Fruit fly (Drosophila melanogaster) whole organism, embryonic: ENCODE measurements around the gene GXIVsPLA2.

Experiments
- Antp ChIP-seq: fragments of 200-800 bp; sonication (Bioruptor generic); optimal IDR thresholded peaks from 3 replicates; lab custom pipeline; 2016; ENCODE audit warnings: missing biosample characterization, missing genetic modification characterization
- C15 ChIP-seq: fragments of 200-800 bp; sonication (Bioruptor generic); IDR thresholded peaks from 3 replicates; pipeline ENCODE4 v1.3.6; 2022; ENCODE audit warnings: missing biosample characterization, missing genetic modification characterization
- CG1024 ChIP-seq: fragments of 200-800 bp; sonication (Bioruptor generic); IDR thresholded peaks from 2 replicates; pipeline ENCODE4 v1.3.6; 2022; ENCODE audit warnings: missing biosample characterization, missing genetic modification characterization
- CG10267 ChIP-seq: fragments of 200-800 bp; sonication (Bioruptor generic); optimal IDR thresholded peaks from 2 replicates; lab custom pipeline; 2018; ENCODE audit warnings: missing biosample characterization, mild to moderate bottlenecking, missing genetic modification characterization, moderate library complexity
- CG11093 ChIP-seq: fragments of 200-800 bp; sonication (Bioruptor generic); IDR thresholded peaks from 3 replicates; pipeline ENCODE4 v1.3.6; 2022; ENCODE audit warnings: missing biosample characterization, missing genetic modification characterization
- CG11398 ChIP-seq: fragments of 200-800 bp; sonication (Bioruptor generic); optimal IDR thresholded peaks from 2 replicates; lab custom pipeline; 2016; ENCODE audit warnings: missing biosample characterization, missing genetic modification characterization
- CG11456 ChIP-seq: fragments of 200-800 bp; sonication (Bioruptor generic); IDR thresholded peaks from 3 replicates; pipeline ENCODE4 v1.3.6; 2022; ENCODE audit warnings: missing biosample characterization, missing genetic modification characterization
- CG12769 ChIP-seq: fragments of 200-800 bp; sonication (Bioruptor generic); optimal IDR thresholded peaks from 2 replicates; lab custom pipeline; 2019; ENCODE audit warnings: missing biosample characterization, mild to moderate bottlenecking, missing genetic modification characterization, moderate library complexity
- CG15073 ChIP-seq: fragments of 200-800 bp; sonication (Bioruptor generic); optimal IDR thresholded peaks from 2 replicates; lab custom pipeline; 2016; ENCODE audit warnings: missing biosample characterization, missing genetic modification characterization
- CG1602 ChIP-seq: fragments of 200-800 bp; sonication (Bioruptor generic); optimal IDR thresholded peaks from 3 replicates; lab custom pipeline; 2016; ENCODE audit warnings: missing biosample characterization, missing genetic modification characterization
- CG1792 ChIP-seq: fragments of 200-800 bp; sonication (Bioruptor generic); optimal IDR thresholded peaks from 2 replicates; lab custom pipeline; 2016; ENCODE audit warnings: missing biosample characterization, missing genetic modification characterization
- CG18619 ChIP-seq: fragments of 200-800 bp; sonication (Bioruptor generic); optimal IDR thresholded peaks from 3 replicates; lab custom pipeline; 2017; ENCODE audit warnings: missing biosample characterization, mild to moderate bottlenecking, missing genetic modification characterization
- CG2129 ChIP-seq: fragments of 200-800 bp; sonication (Bioruptor generic); IDR thresholded peaks from 2 replicates; pipeline ENCODE4 v1.3.6; 2022; ENCODE audit warnings: missing biosample characterization, missing genetic modification characterization; ENCODE audit not compliant: partially characterized antibody
- CG31365 ChIP-seq: fragments of 200-800 bp; sonication (Bioruptor generic); optimal IDR thresholded peaks from 2 replicates; lab custom pipeline; 2018; ENCODE audit warnings: missing biosample characterization, mild to moderate bottlenecking, missing genetic modification characterization
- CG34376 ChIP-seq: fragments of 200-800 bp; sonication (Bioruptor generic); optimal IDR thresholded peaks from 2 replicates; lab custom pipeline; 2018; ENCODE audit warnings: missing biosample characterization, mild to moderate bottlenecking, missing genetic modification characterization
- CG3838 ChIP-seq: fragments of 200-800 bp; sonication (Bioruptor generic); optimal IDR thresholded peaks from 3 replicates; lab custom pipeline; 2016; ENCODE audit warnings: missing biosample characterization, missing genetic modification characterization
- CG3847 ChIP-seq: fragments of 200-800 bp; sonication (Bioruptor generic); IDR thresholded peaks from 2 replicates; pipeline ENCODE4 v1.3.6; 2022; ENCODE audit warnings: missing biosample characterization, missing genetic modification characterization
- CG4282 ChIP-seq: fragments of 200-800 bp; sonication (Bioruptor generic); optimal IDR thresholded peaks from 2 replicates; lab custom pipeline; 2016; ENCODE audit warnings: missing biosample characterization, missing genetic modification characterization
- CG6272 ChIP-seq: fragments of 200-800 bp; sonication (Bioruptor generic); IDR thresholded peaks from 2 replicates; pipeline ENCODE4 v1.3.6; 2022; ENCODE audit warnings: missing biosample characterization, missing genetic modification characterization
- CG7786 ChIP-seq: fragments of 200-800 bp; sonication (Bioruptor generic); optimal IDR thresholded peaks from 2 replicates; lab custom pipeline; 2016; ENCODE audit warnings: missing biosample characterization, missing genetic modification characterization
- CG8290 ChIP-seq, 3 experiments: fragments of 200-800 bp; sonication (Bioruptor generic); optimal IDR thresholded peaks; 2 replicates each; lab custom pipeline; 2016 to 2019; ENCODE audit warnings: missing biosample characterization in 3 of 3, missing genetic modification characterization in 3 of 3, mild to moderate bottlenecking in 2 of 3, moderate library complexity in 1 of 3
- CG8924 ChIP-seq: fragments of 200-800 bp; optimal IDR thresholded peaks from 3 replicates; lab custom pipeline; 2019; ENCODE audit warnings: missing biosample characterization, mild to moderate bottlenecking, missing genetic modification characterization, moderate library complexity
- CHES-1-like ChIP-seq: fragments of 200-800 bp; sonication (Bioruptor generic); optimal IDR thresholded peaks from 2 replicates; lab custom pipeline; 2016; ENCODE audit warnings: missing biosample characterization, missing genetic modification characterization
- Camta ChIP-seq: fragments of 200-800 bp; sonication (Bioruptor generic); optimal IDR thresholded peaks from 2 replicates; lab custom pipeline; 2016; ENCODE audit warnings: missing biosample characterization, missing genetic modification characterization
- Dref ChIP-seq: fragments of 200-800 bp; sonication (Bioruptor generic); IDR thresholded peaks from 2 replicates; pipeline ENCODE4 v1.3.6; 2022; ENCODE audit warnings: missing biosample characterization, missing genetic modification characterization
- Drgx ChIP-seq: fragments of 200-800 bp; sonication (Bioruptor generic); IDR thresholded peaks from 2 replicates; pipeline ENCODE4 v1.3.6; 2022; ENCODE audit warnings: missing biosample characterization, missing genetic modification characterization
- E2f1 ChIP-seq: fragments of 200-800 bp; sonication (Bioruptor generic); IDR thresholded peaks from 2 replicates; pipeline ENCODE4 v1.3.6; 2022; ENCODE audit warnings: missing biosample characterization, missing genetic modification characterization
- Fer3 ChIP-seq: fragments of 200-800 bp; sonication (Bioruptor generic); optimal IDR thresholded peaks from 2 replicates; lab custom pipeline; 2018; ENCODE audit warnings: missing biosample characterization, mild to moderate bottlenecking, missing genetic modification characterization, moderate library complexity
- HHEX ChIP-seq: fragments of 200-800 bp; sonication (Bioruptor generic); optimal IDR thresholded peaks from 3 replicates; lab custom pipeline; 2017; ENCODE audit warnings: missing biosample characterization, mild to moderate bottlenecking, missing genetic modification characterization, missing genetic modification reagents
- MTF-1 ChIP-seq: fragments of 200-800 bp; sonication (Bioruptor generic); optimal IDR thresholded peaks from 2 replicates; lab custom pipeline; 2018; ENCODE audit warnings: missing biosample characterization, mild to moderate bottlenecking, missing genetic modification characterization, borderline replicate concordance
- Nf-YB ChIP-seq: fragments of 200-800 bp; sonication (Bioruptor generic); optimal IDR thresholded peaks from 3 replicates; lab custom pipeline; 2019; ENCODE audit warnings: missing biosample characterization, mild to moderate bottlenecking, missing genetic modification characterization, moderate library complexity
- Rfx ChIP-seq: fragments of 200-800 bp; sonication (Bioruptor generic); IDR thresholded peaks from 2 replicates; pipeline ENCODE4 v1.3.6; 2022; ENCODE audit warnings: missing biosample characterization, missing genetic modification characterization
- Taf1 ChIP-seq: fragments of 200-800 bp; sonication (Bioruptor generic); IDR thresholded peaks from 2 replicates; pipeline ENCODE4 v1.3.6; 2022; ENCODE audit warnings: missing biosample characterization, missing genetic modification characterization
- ash1 ChIP-seq: fragments of 200-800 bp; sonication (Bioruptor generic); optimal IDR thresholded peaks from 2 replicates; lab custom pipeline; 2018; ENCODE audit warnings: missing biosample characterization, mild to moderate bottlenecking, missing genetic modification characterization
- cg ChIP-seq: fragments of 200-800 bp; sonication (Bioruptor generic); optimal IDR thresholded peaks from 3 replicates; lab custom pipeline; 2019; ENCODE audit warnings: missing biosample characterization, mild to moderate bottlenecking, missing genetic modification characterization, moderate library complexity
- chif ChIP-seq, 2 experiments: fragments of 200-800 bp; sonication (Bioruptor generic); optimal IDR thresholded peaks; 3 replicates each; lab custom pipeline; 2016; ENCODE audit warnings: missing biosample characterization in 2 of 2, missing genetic modification characterization in 2 of 2
- crol ChIP-seq: fragments of 200-800 bp; sonication (Bioruptor generic); IDR thresholded peaks from 2 replicates; pipeline ENCODE4 v1.3.6; 2022; ENCODE audit warnings: missing biosample characterization, missing genetic modification characterization
- dysf ChIP-seq: fragments of 200-800 bp; sonication (Bioruptor generic); IDR thresholded peaks from 3 replicates; pipeline ENCODE4 v1.3.6; 2022; ENCODE audit warnings: missing biosample characterization, missing genetic modification characterization
- emc ChIP-seq: fragments of 200-800 bp; sonication (Bioruptor generic); optimal IDR thresholded peaks from 2 replicates; lab custom pipeline; 2016; ENCODE audit warnings: missing biosample characterization, missing genetic modification characterization
- ftz-f1 ChIP-seq: fragments of 200-800 bp; sonication (Bioruptor generic); optimal IDR thresholded peaks from 2 replicates; lab custom pipeline; 2016; ENCODE audit warnings: missing biosample characterization, missing genetic modification characterization
- her ChIP-seq: fragments of 200-800 bp; sonication (Bioruptor generic); optimal IDR thresholded peaks from 2 replicates; lab custom pipeline; 2016; ENCODE audit warnings: missing biosample characterization, missing genetic modification characterization
- kay ChIP-seq: fragments of 200-800 bp; sonication (Bioruptor generic); optimal IDR thresholded peaks from 2 replicates; lab custom pipeline; 2016; ENCODE audit warnings: missing biosample characterization, missing genetic modification characterization
- knrl ChIP-seq: fragments of 200-800 bp; sonication (Bioruptor generic); IDR thresholded peaks from 3 replicates; pipeline ENCODE4 v1.3.6; 2022; ENCODE audit warnings: missing biosample characterization, missing genetic modification characterization; ENCODE audit not compliant: partially characterized antibody
- mld ChIP-seq: fragments of 200-800 bp; sonication (Bioruptor generic); IDR thresholded peaks from 3 replicates; pipeline ENCODE4 v1.3.6; 2022; ENCODE audit warnings: missing biosample characterization, missing genetic modification characterization; ENCODE audit not compliant: partially characterized antibody
- pan ChIP-seq, 4 experiments: fragments of >200 bp in 3 of 4; fragments of 200-800 bp in 1 of 4; sonication (Bioruptor generic) in 1 of 4; optimal IDR thresholded peaks in 3 of 4; IDR thresholded peaks in 1 of 4; 2 replicates each; pipeline versions ENCODE4 v1.3.6 to Lab custom; 2017 to 2022; ENCODE audit warnings: missing biosample characterization in 2 of 4, missing genetic modification characterization in 2 of 4, mixed read lengths in 1 of 4
- ranshi ChIP-seq: fragments of 200-800 bp; sonication (Bioruptor generic); IDR thresholded peaks from 2 replicates; pipeline ENCODE4 v1.3.6; 2022; ENCODE audit warnings: missing biosample characterization, missing genetic modification characterization
- slp2 ChIP-seq: fragments of 200-800 bp; sonication (Bioruptor generic); optimal IDR thresholded peaks from 2 replicates; lab custom pipeline; 2016; ENCODE audit warnings: missing biosample characterization, missing genetic modification characterization
- tup ChIP-seq: fragments of 200-800 bp; sonication (Bioruptor generic); optimal IDR thresholded peaks from 2 replicates; lab custom pipeline; 2016; ENCODE audit warnings: missing biosample characterization, mild to moderate bottlenecking, missing genetic modification characterization, moderate library complexity
- vnd ChIP-seq: fragments of 200-800 bp; sonication (Bioruptor generic); IDR thresholded peaks from 3 replicates; pipeline ENCODE4 v1.3.6; 2022; ENCODE audit warnings: missing biosample characterization, missing genetic modification characterization; ENCODE audit not compliant: partially characterized antibody
- zfh1 ChIP-seq: fragments of 200-800 bp; sonication (Bioruptor generic); IDR thresholded peaks from 3 replicates; pipeline ENCODE4 v1.3.6; 2022; ENCODE audit warnings: missing biosample characterization, missing genetic modification characterization

The GXIVsPLA2 gene

dm6 chr3L:15921043-15921621 lies 33.8 kb upstream of the GXIVsPLA2 start (continued):
- TF ChIP-seq mld (GFP tag; lab: Robert Waterston, UW) (no peak), ash1 (GFP tag; lab: Kevin White, UChicago) (no peak), Fer3 (tag; lab: Kevin White, UChicago) (peak; percentile 55), kay (no peak), CG8290 (GFP tag; optimal IDR thresholded peaks at IDR 0.05; lab: Kevin White, UChicago) (no peak), CG8290 (tag; optimal IDR thresholded peaks at IDR 0.05; lab: Kevin White, UChicago) (no peak), vnd (GFP tag; lab: Robert Waterston, UW) (no peak), E2f1 (GFP tag; lab: Robert Waterston, UW) (no peak), Rfx (GFP tag; lab: Robert Waterston, UW) (0 out of 2 replicates have a peak, but pooled peaks have one; percentile 25), pan (optimal IDR thresholded peaks at IDR 0.05; lab: Kevin White, UChicago) (no peak), pan (GFP tag; optimal IDR thresholded peaks at IDR 0.05 in 1 of 2, IDR thresholded peaks at IDR 0.05 in 1 of 2) (peak in 1 of 2 experiments; percentile 21), Nf-YB (GFP tag; lab: Kevin White, UChicago) (peak; percentile 10), Camta (no peak), CG18619 (GFP tag; lab: Kevin White, UChicago) (peak; percentile 54), CG6272 (no peak), CG11398 (GFP tag; lab: Kevin White, UChicago) (no peak), ranshi (GFP tag; lab: Robert Waterston, UW) (no peak), crol (no peak), Drgx (GFP tag; lab: Robert Waterston, UW) (no peak), CG12769 (no peak), chif (GFP tag; optimal IDR thresholded peaks at IDR 0.05; lab: Kevin White, UChicago) (peak in 1 of 2 experiments; percentile 24), emc (GFP tag; lab: Kevin White, UChicago) (no peak), CG11093 (GFP tag; lab: Robert Waterston, UW) (no peak), CG8924 (peak; percentile 43), slp2 (GFP tag; lab: Kevin White, UChicago) (peak; percentile 27), CG1792 (GFP tag; lab: Kevin White, UChicago) (no peak), CG7786 (peak; percentile 8), MTF-1 (GFP tag; lab: Kevin White, UChicago) (no peak), her (no peak), zfh1 (GFP tag; lab: Robert Waterston, UW) (no peak), CG1024 (GFP tag; lab: Robert Waterston, UW) (no peak), CG15073 (GFP tag; lab: Kevin White, UChicago) (no peak), Taf1 (GFP tag; lab: Robert Waterston, UW) (0 out of 2 replicates have a peak, but pooled peaks have one; percentile 20), Antp (GFP tag; lab: Kevin White, UChicago) (no peak), CG4282 (GFP tag; lab: Kevin White, UChicago) (no peak), CG10267 (tag; lab: Kevin White, UChicago) (peak; percentile 36), CG3847 (no peak; the same call in 1 of the 2 replicates), ftz-f1 (GFP tag; lab: Kevin White, UChicago) (no peak), CG11456 (GFP tag; lab: Robert Waterston, UW) (no peak), C15 (GFP tag; lab: Robert Waterston, UW) (no peak), HHEX (GFP tag; lab: Kevin White, UChicago) (peak; percentile 57), CG1602 (GFP tag; lab: Kevin White, UChicago) (no peak), cg (GFP tag; lab: Kevin White, UChicago) (no peak), tup (GFP tag; lab: Kevin White, UChicago) (no peak), CG31365 (no peak), Dref (GFP tag; lab: Robert Waterston, UW) (no peak; the same call in 1 of the 2 replicates), dysf (GFP tag; lab: Robert Waterston, UW) (peak; percentile 62; the same call in 2 of the 3 replicates), knrl (no peak), CG3838 (GFP tag; lab: Kevin White, UChicago) (no peak), CHES-1-like (GFP tag; lab: Kevin White, UChicago) (no peak), CG2129 (GFP tag; lab: Robert Waterston, UW) (no peak), CG34376 (GFP tag; lab: Kevin White, UChicago) (peak; percentile 70)
